Worm (Caenorhabditis elegans) whole organism, midembryonic: ENCODE data around the gene ifas-3.

ENCODE experiments used
- T22C8.4 ChIP-seq: fragments of 200-800 bp; sonication (Bioruptor generic); IDR thresholded peaks from 2 replicates; pipeline ENCODE4 v1.3.6; 2022; ENCODE audit warnings: missing genetic modification characterization, missing compliant biosample characterization
- cog-1 ChIP-seq: sonication (generic microtip); optimal IDR thresholded peaks from 2 replicates; lab custom pipeline; 2016; ENCODE audit warnings: missing genetic modification characterization, missing compliant biosample characterization
- flt-1 ChIP-seq: fragments of 200-800 bp; sonication (Bioruptor generic); IDR thresholded peaks from 2 replicates; pipeline ENCODE4 v1.3.6; 2022; ENCODE audit warnings: missing genetic modification characterization, missing compliant biosample characterization
- klf-2 ChIP-seq: fragments of 200-800 bp; sonication (Bioruptor generic); conservative IDR thresholded peaks from 2 replicates; pipeline ENCODE4 v1.3.6; 2022; ENCODE audit warnings: missing genetic modification reagents, missing genetic modification characterization, missing compliant biosample characterization
- med-1 ChIP-seq: sonication (generic microtip); optimal IDR thresholded peaks from 2 replicates; lab custom pipeline; 2017; ENCODE audit warnings: missing genetic modification characterization, mild to moderate bottlenecking, missing compliant biosample characterization, antibody characterized with exemption, missing genetic modification reagents; ENCODE audit not compliant: insufficient read depth
- ref-1 ChIP-seq: fragments of 200-800 bp; sonication (Bioruptor generic); conservative IDR thresholded peaks from 2 replicates; pipeline ENCODE4 v1.3.6; 2022; ENCODE audit warnings: missing genetic modification reagents, missing genetic modification characterization, missing compliant biosample characterization
- tab-1 ChIP-seq: fragments of 200-800 bp; sonication (Bioruptor generic); IDR thresholded peaks from 2 replicates; pipeline ENCODE4 v1.3.6; 2022; ENCODE audit warnings: missing genetic modification characterization, missing compliant biosample characterization
- ztf-23 ChIP-seq: fragments of 200-800 bp; sonication (Bioruptor generic); IDR thresholded peaks from 2 replicates; pipeline ENCODE4 v1.3.6; 2022; ENCODE audit warnings: missing genetic modification reagents, missing genetic modification characterization, missing compliant biosample characterization
- ztf-29 ChIP-seq: fragments of 200-800 bp; sonication (Bioruptor generic); IDR thresholded peaks from 2 replicates; pipeline ENCODE4 v1.3.6; 2022; ENCODE audit warnings: missing genetic modification reagents, missing genetic modification characterization, missing compliant biosample characterization

- TF ChIP-seq T22C8.4 (GFP tag; lab: Robert Waterston, UW): no peak
- no peak for TF ChIP-seq klf-2 (GFP tag; lab: Robert Waterston, UW)
- TF ChIP-seq flt-1 (GFP tag; lab: Robert Waterston, UW): no peak
- TF ChIP-seq ztf-29 (GFP tag; lab: Robert Waterston, UW): no peak
- no peak for TF ChIP-seq med-1 (GFP tag; lab: Kevin White, UChicago)
- no peak for TF ChIP-seq cog-1 (tag; lab: Kevin White, UChicago)
- TF ChIP-seq ref-1 (GFP tag; lab: Robert Waterston, UW): no peak
- no peak for TF ChIP-seq tab-1
- TF ChIP-seq ztf-23 (GFP tag; lab: Robert Waterston, UW): no peak
Observed at ce11 chrIV:15915061-15915460, 35.6 kb downstream of the ifas-3 start.
